Fruit fly (Drosophila melanogaster) whole organism, adult: ENCODE data around the gene CG46280.

Experiments used
- CG11617 ChIP-seq: fragments of 200-800 bp; sonication (Bioruptor generic); optimal IDR thresholded peaks from 2 replicates; lab custom pipeline; 2017; ENCODE audit warnings: mild to moderate bottlenecking, missing biosample characterization, missing genetic modification reagents, missing genetic modification characterization
- CG12768 ChIP-seq: fragments of 200-800 bp; sonication (Bioruptor generic); optimal IDR thresholded peaks from 2 replicates; lab custom pipeline; 2017; ENCODE audit warnings: missing biosample characterization, missing genetic modification characterization, mild to moderate bottlenecking, moderate library complexity, missing genetic modification reagents
- CG14711 ChIP-seq: fragments of 200-800 bp; sonication (Bioruptor generic); optimal IDR thresholded peaks from 2 replicates; lab custom pipeline; 2018; ENCODE audit warnings: missing biosample characterization, mild to moderate bottlenecking, missing genetic modification characterization, moderate library complexity
- CG1620 ChIP-seq: fragments of 200-800 bp; sonication (Bioruptor generic); optimal IDR thresholded peaks from 2 replicates; lab custom pipeline; 2016; ENCODE audit warnings: missing biosample characterization, missing genetic modification characterization
- CG33017 ChIP-seq: fragments of 200-800 bp; sonication (Bioruptor generic); optimal IDR thresholded peaks from 2 replicates; lab custom pipeline; 2018; ENCODE audit warnings: missing biosample characterization, mild to moderate bottlenecking, missing genetic modification characterization, moderate library complexity
- CG5204 ChIP-seq: fragments of 200-800 bp; sonication (Bioruptor generic); optimal IDR thresholded peaks from 2 replicates; lab custom pipeline; 2016; ENCODE audit warnings: missing biosample characterization, missing genetic modification characterization
- CG7045 ChIP-seq: fragments of 200-800 bp; sonication (Bioruptor generic); optimal IDR thresholded peaks from 2 replicates; lab custom pipeline; 2017; ENCODE audit warnings: missing biosample characterization, mild to moderate bottlenecking, missing genetic modification characterization
- CG7101 ChIP-seq: fragments of 200-800 bp; sonication (Bioruptor generic); optimal IDR thresholded peaks from 2 replicates; lab custom pipeline; 2018; ENCODE audit warnings: missing biosample characterization, mild to moderate bottlenecking, missing genetic modification characterization, moderate library complexity
- Clk ChIP-seq: fragments of 200-800 bp; sonication (Bioruptor generic); optimal IDR thresholded peaks from 2 replicates; lab custom pipeline; 2017; ENCODE audit warnings: missing biosample characterization, missing genetic modification characterization
- Crg-1 ChIP-seq: fragments of 200-800 bp; sonication (Bioruptor generic); optimal IDR thresholded peaks from 2 replicates; lab custom pipeline; 2016; ENCODE audit warnings: missing biosample characterization, missing genetic modification characterization
- Hr96 ChIP-seq: fragments of 200-800 bp; sonication (Bioruptor generic); optimal IDR thresholded peaks from 2 replicates; lab custom pipeline; 2016; ENCODE audit warnings: missing biosample characterization, missing genetic modification characterization
- Mnt ChIP-seq: fragments of 200-800 bp; sonication (Bioruptor generic); optimal IDR thresholded peaks from 2 replicates; lab custom pipeline; 2016; ENCODE audit warnings: missing biosample characterization, mild to moderate bottlenecking, missing genetic modification characterization
- bab1 ChIP-seq: fragments of 200-800 bp; sonication (Bioruptor generic); optimal IDR thresholded peaks from 3 replicates; lab custom pipeline; 2019; ENCODE audit warnings: missing biosample characterization, mild to moderate bottlenecking, missing genetic modification characterization, moderate library complexity
- cic ChIP-seq: fragments of 200-800 bp; sonication (Bioruptor generic); optimal IDR thresholded peaks from 2 replicates; lab custom pipeline; 2017; ENCODE audit warnings: missing biosample characterization, mild to moderate bottlenecking, missing genetic modification characterization, moderate library complexity
- cnc ChIP-seq, 2 experiments: fragments of >200 bp; optimal IDR thresholded peaks; 2 replicates each; lab custom pipeline; 2017
- kay ChIP-seq: fragments of 200-800 bp; sonication (Bioruptor generic); peaks from one replicate; lab custom pipeline; 2016; ENCODE audit warnings: missing biosample characterization, missing genetic modification characterization, borderline replicate concordance
- ovo ChIP-seq: fragments of 200-800 bp; sonication (Bioruptor generic); optimal IDR thresholded peaks from 2 replicates; lab custom pipeline; 2016; ENCODE audit warnings: missing biosample characterization, missing genetic modification characterization
- pad ChIP-seq: fragments of 200-800 bp; sonication (Bioruptor generic); optimal IDR thresholded peaks from 3 replicates; lab custom pipeline; 2017; ENCODE audit warnings: missing biosample characterization, missing genetic modification characterization, mild to moderate bottlenecking, moderate library complexity, missing genetic modification reagents
- tj ChIP-seq: fragments of 200-800 bp; sonication (Bioruptor generic); optimal IDR thresholded peaks from 3 replicates; lab custom pipeline; 2017; ENCODE audit warnings: missing biosample characterization, mild to moderate bottlenecking, missing genetic modification characterization, moderate library complexity
- toe ChIP-seq: fragments of 200-800 bp; sonication (Bioruptor generic); optimal IDR thresholded peaks from 2 replicates; lab custom pipeline; 2016; ENCODE audit warnings: missing biosample characterization, missing genetic modification characterization

The CG46280 gene

DNA sequence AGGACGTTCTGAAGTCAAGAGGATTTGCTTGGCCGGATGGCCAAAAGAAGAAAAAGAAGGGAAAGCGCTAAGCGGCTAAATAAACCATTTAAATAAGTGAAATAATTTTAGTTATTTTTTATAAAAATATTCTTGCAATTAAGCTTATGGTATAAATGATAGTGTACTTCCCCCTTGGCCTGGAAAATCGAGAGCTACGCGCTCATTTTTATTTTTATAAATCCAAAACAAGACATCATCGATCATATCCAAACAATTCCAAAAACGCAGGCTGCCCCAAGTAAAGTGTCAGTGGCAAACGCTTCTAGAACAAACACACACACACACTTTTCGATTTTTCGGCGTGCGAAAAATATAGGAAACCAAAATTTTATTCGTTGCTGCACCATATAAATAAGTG is 14.0 kb upstream of the CG46280 start, which contains the start of gene Hsc70-2:
Gene Hsc70-2, plus strand, starts transcription at position 301 of the 400 bp plus-strand sequence.
- TF ChIP-seq pad (GFP tag; lab: Kevin White, UChicago): no peak
- TF ChIP-seq Mnt (GFP tag; lab: Kevin White, UChicago): no peak
- no peak for TF ChIP-seq cnc (optimal IDR thresholded peaks at IDR 0.05; lab: Kevin White, UChicago)
- TF ChIP-seq toe: no peak
- no peak for TF ChIP-seq Clk (GFP tag; lab: Kevin White, UChicago)
- no peak for TF ChIP-seq CG14711
- TF ChIP-seq ovo (GFP tag; lab: Kevin White, UChicago): no peak
- no peak for TF ChIP-seq CG12768 (GFP tag; lab: Kevin White, UChicago)
- no peak for TF ChIP-seq kay (GFP tag; lab: Kevin White, UChicago)
- TF ChIP-seq CG5204 (GFP tag; lab: Kevin White, UChicago): no peak
- TF ChIP-seq CG7101 (tag; lab: Kevin White, UChicago): no peak
- TF ChIP-seq Crg-1 (GFP tag; lab: Kevin White, UChicago): no peak
- no peak for TF ChIP-seq cic (GFP tag; lab: Kevin White, UChicago)
- no peak for TF ChIP-seq CG11617 (GFP tag; lab: Kevin White, UChicago)
- TF ChIP-seq CG33017 (tag; lab: Kevin White, UChicago): no peak
- TF ChIP-seq bab1 (GFP tag; lab: Kevin White, UChicago): no peak

DNA sequence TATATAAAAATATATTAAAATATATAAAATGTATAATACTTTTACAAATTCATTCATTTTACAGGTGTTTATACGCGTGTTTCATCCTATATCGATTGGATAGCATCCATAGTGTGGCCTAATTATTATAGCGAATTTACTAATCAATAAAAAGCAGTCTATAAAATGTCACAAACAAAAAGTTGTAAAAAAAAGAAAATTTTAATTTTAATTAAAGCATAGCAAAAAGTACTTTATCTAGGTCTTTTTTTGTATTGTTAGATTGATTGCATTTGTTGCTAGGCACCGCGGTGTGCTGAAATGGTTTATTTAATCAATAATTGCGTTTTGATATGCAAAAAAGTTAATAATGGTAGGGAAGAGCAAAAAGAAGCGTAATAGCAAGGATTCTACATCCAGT is 13.4 kb upstream of the CG46280 start, which contains the start of gene CG45122:
Gene CG45122, plus strand, starts transcription at position 301 of the 400 bp plus-strand sequence.
- TF ChIP-seq CG7101 (tag; lab: Kevin White, UChicago) (no peak), cnc (optimal IDR thresholded peaks at IDR 0.05; lab: Kevin White, UChicago) (no peak)

DNA sequence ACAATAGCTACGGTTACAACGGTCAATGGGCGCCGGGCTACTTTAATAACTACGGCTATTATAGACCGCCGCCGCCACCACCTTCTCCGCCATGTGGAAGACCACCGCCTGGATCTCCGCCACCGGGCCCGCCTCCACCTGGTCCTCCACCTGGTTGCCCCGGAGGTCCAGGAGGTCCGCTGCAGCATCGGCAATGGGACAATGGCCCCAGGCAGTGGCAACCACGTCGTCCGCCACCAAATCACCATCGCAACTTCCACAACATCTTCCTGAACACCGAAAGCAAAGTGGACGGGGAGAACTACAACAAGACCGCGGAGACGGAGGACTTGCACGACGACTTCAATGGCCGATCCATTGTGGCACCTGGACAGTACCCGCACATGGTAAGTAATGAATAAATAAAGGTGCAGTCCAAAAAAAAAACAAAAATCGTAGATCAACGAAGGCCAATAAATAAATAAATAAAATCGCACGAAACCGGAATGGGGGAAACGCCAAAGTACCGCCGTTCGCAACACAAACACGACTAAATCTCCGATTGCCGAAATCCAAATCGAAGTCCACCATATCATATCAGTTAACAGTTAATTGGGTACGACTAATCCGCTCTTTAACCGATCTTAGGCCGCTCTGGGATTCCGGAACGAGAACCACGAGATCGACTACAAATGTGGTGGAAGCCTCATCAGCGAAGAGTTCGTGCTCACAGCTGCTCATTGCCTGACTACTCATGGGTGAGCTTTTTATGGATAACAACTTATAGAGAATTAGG is 12.0 kb upstream of the CG46280 start, which contains the start of gene snk:
Gene snk, minus strand, starts transcription at position 513 of the 775 bp plus-strand sequence.
- TF ChIP-seq ovo (GFP tag; lab: Kevin White, UChicago): peak; percentile 20
- TF ChIP-seq Crg-1 (GFP tag; lab: Kevin White, UChicago): no peak
- TF ChIP-seq tj (GFP tag; lab: Kevin White, UChicago): no peak
- no peak for TF ChIP-seq Clk (GFP tag; lab: Kevin White, UChicago)
- TF ChIP-seq pad (GFP tag; lab: Kevin White, UChicago): peak; percentile 63
- no peak for TF ChIP-seq CG33017 (tag; lab: Kevin White, UChicago)
- TF ChIP-seq toe: no peak
- TF ChIP-seq cnc (optimal IDR thresholded peaks at IDR 0.05; lab: Kevin White, UChicago): no peak

DNA sequence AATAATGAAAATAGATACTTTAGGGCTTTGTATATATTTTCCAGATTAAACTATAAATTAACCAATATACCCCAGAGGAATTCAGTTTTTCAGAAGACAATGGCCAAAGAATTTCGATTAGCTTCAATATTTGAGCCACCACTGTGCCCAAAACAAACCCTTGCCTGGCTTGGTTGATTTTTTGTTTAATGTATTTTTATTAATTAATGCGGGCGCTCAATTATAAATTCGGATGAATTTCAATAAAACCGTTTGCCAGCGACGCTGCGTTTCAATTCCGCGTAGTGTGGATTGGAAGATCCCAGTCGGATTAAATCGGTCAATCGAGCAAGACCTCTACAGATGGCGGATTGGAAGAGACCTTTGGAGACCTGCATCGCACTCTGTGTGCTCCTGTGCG is 11.3 kb upstream of the CG46280 start, which contains the start of gene CG11670:
Gene CG11670, plus strand, starts transcription at position 301 of the 400 bp plus-strand sequence.
- no peak for TF ChIP-seq pad (GFP tag; lab: Kevin White, UChicago)

DNA sequence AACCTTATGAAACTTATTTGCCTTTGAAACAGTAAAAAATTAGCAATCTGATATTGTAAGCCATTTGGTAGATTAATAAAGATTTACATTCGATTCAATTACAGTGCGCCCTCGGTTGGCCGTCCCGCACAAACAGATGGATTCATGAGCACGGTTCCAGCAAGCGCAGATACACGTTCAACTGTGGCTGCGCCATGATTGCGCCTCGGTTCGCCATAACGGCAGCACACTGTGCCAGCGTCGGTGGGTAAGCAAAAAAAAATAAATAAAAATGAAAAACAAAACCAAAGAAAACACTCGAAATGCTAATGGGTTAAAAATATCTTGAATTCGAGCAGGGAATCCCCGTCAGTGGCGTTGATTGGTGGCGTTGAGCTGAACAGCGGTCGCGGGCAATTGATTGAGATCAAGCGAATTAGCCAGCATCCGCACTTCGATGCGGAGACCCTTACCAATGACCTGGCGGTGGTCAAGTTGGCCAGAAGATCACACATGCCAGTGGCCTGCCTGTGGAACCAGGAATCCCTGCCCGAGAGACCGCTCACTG is 8.7 kb upstream of the CG46280 start:
- TF ChIP-seq tj (GFP tag; lab: Kevin White, UChicago): no peak
- TF ChIP-seq Hr96 (GFP tag; lab: Kevin White, UChicago): no peak
- TF ChIP-seq Clk (GFP tag; lab: Kevin White, UChicago): no peak
- no peak for TF ChIP-seq CG7045 (GFP tag; lab: Kevin White, UChicago)
- no peak for TF ChIP-seq kay (GFP tag; lab: Kevin White, UChicago)
- no peak for TF ChIP-seq CG1620 (GFP tag; lab: Kevin White, UChicago)
- TF ChIP-seq CG33017 (tag; lab: Kevin White, UChicago): no peak
- TF ChIP-seq Crg-1 (GFP tag; lab: Kevin White, UChicago): no peak
- no peak for TF ChIP-seq CG11617 (GFP tag; lab: Kevin White, UChicago)

DNA sequence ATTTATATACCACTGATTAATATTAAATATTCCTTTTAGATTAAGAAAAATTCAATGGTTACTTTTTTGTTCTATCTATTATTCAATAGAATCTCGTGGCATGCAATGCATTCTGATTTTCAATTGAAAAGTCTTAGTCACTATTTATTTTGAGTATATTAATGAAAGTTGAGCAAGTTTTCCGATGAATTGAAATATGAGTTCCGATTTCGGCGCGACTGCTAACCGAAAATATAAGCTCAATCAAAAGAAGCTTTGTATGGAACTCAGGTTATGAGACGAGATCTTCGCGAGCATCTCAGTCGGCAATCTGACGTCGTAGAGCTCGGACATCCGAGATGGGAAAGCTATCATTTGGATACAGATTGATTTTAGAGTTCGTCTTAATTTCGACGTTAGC is 7.6 kb upstream of the CG46280 start, which contains the start of gene CG11668:
Gene CG11668, plus strand, starts transcription at position 301 of the 400 bp plus-strand sequence.
- TF ChIP-seq kay (GFP tag; lab: Kevin White, UChicago) (no peak), cnc (optimal IDR thresholded peaks at IDR 0.05; lab: Kevin White, UChicago) (no peak), cic (GFP tag; lab: Kevin White, UChicago) (no peak), bab1 (GFP tag; lab: Kevin White, UChicago) (no peak), Mnt (GFP tag; lab: Kevin White, UChicago) (no peak), Crg-1 (GFP tag; lab: Kevin White, UChicago) (no peak), toe (no peak), CG7101 (tag; lab: Kevin White, UChicago) (no peak)

DNA sequence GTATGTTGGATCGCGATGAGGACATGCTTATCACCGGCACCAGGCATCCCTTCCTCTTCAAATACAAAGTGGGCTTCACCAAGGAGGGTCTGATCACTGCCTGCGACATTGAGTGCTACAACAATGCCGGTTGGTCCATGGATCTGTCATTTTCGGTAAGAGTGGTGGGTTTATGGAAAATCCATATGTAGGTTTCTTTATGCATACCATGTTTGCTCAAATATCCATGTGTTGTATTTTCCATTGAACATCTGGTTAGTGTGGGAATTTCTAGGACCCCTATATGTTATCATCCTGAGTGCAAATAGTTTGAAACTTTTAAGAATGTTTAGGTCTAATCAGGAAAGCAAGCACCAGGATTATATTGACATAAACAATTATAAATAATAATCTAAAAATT is 5.6 kb upstream of the CG46280 start:
- no peak for TF ChIP-seq CG14711
